Worm (Caenorhabditis elegans): ENCODE measurements around the gene set-27.

DNA sequence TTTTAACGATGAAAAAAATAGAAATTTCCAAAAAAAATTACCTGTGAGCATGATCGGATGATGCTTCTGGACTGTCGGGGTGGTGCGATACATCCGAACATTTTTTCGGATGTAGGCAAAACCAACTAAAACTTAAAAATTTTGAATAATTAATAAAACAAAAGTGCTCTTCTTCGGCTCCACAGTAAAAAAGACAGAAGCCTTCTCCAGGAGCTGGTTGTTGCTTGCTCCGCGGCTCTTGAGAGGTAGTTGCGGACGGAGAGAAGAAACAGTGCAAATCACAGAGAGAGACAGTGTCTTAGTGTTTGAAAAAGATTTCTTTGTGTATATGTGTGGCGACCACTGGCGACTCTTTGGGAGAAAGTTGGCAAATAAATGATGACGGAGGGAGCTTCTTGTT lies 55.5 kb downstream of the set-27 start, which contains the start of gene gldi-9:
- TF ChIP-seq tbx-11 (GFP tag; IDR thresholded peaks at IDR 0.05) (no peak), hnd-1 (tag; optimal IDR thresholded peaks at IDR 0.05) (no peak), ets-7 (tag; optimal IDR thresholded peaks at IDR 0.05) (no peak), hmg-4 (GFP tag; optimal IDR thresholded peaks at IDR 0.05) (no peak), ama-1 (optimal IDR thresholded peaks at IDR 0.05) (no peak), tra-4 (tag; optimal IDR thresholded peaks at IDR 0.05) (no peak), flt-1 (GFP tag; IDR thresholded peaks at IDR 0.05) (no peak), B0310.2 (tag; optimal IDR thresholded peaks at IDR 0.05) (no peak), hmbx-1 (tag; optimal IDR thresholded peaks at IDR 0.05) (no peak)
